Fruit fly (Drosophila melanogaster): ENCODE results near the gene TwdlT.
A peak's percentile ranks its signal among the peaks of the same experiment; 100 is the strongest.

TwdlT gene

DNA sequence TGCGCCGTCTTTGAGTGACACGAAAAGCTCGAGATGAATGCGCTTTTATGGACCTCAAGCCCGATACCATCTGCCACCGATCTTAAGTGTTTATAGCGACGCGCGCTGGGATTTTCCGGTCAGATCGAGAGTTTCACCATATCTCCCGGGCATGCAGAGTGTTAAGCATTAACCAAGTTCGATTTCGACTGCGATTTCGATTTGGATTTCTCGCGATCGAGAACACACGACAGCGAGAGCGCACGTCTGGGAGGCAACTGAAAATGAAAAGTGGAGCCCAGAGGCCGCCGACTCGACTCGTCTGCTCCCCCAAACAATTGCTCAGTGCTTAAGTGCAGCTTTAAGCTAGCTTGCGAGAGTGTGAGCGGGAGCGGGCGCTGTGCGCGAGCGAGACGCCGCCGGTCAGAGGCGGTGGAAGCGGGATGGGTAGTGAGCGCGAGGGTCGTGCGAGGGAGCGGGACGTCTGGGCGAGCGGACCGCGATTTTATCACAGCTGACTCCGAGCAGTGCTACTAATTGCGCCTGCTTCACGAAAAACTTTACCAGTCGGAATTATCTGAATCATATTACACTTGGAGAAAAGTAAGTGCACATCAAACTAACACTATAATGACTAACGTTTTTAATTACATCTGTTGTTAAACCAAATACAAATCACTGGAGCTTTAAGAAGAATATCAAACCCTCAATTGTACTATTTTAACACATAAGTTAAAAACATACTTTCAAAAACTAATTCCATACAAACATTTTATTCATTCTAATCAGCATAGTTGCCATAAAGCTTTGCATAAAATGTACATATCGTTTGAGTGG, 21.0 kb downstream of the TwdlT start, which contains the start of gene spz (continued):
- TF ChIP-seq schlank (tag; optimal IDR thresholded peaks at IDR 0.05) (no peak), mirr (GFP tag; optimal IDR thresholded peaks at IDR 0.05) (no peak), odd (GFP tag; optimal IDR thresholded peaks at IDR 0.05) (no peak), sob (GFP tag; IDR thresholded peaks at IDR 0.05) (peak; percentile 51; the same call in 1 of the 2 replicates), CG13624 (GFP tag; optimal IDR thresholded peaks at IDR 0.05) (no peak), Neu2 (GFP tag; optimal IDR thresholded peaks at IDR 0.05; ENCODE audit: borderline replicate concordance) (no peak), luna (GFP tag; optimal IDR thresholded peaks at IDR 0.05) (no peak), Side (GFP tag; optimal IDR thresholded peaks at IDR 0.05) (no peak), sima (GFP tag; optimal IDR thresholded peaks at IDR 0.05) (no peak), so (GFP tag; IDR thresholded peaks at IDR 0.05) (no peak), wek (GFP tag; optimal IDR thresholded peaks at IDR 0.05) (no peak), nmo (GFP tag; optimal IDR thresholded peaks at IDR 0.05) (peak; percentile 7), Hmr (GFP tag; optimal IDR thresholded peaks at IDR 0.05) (peak; percentile 43), org-1 (GFP tag; optimal IDR thresholded peaks at IDR 0.05) (no peak), Sox102F (GFP tag; optimal IDR thresholded peaks at IDR 0.05) (peak; percentile 54), CG17328 (GFP tag; IDR thresholded peaks at IDR 0.05) (no peak), Lim3 (GFP tag; IDR thresholded peaks at IDR 0.05) (no peak), CG11504 (tag; optimal IDR thresholded peaks at IDR 0.05) (peak; percentile 58), CG17912 (GFP tag; optimal IDR thresholded peaks at IDR 0.05) (no peak), pb (GFP tag; optimal IDR thresholded peaks at IDR 0.05) (no peak), sna (GFP tag; IDR thresholded peaks at IDR 0.05; ENCODE audit: partially characterized antibody) (no peak), BtbVII (GFP tag; optimal IDR thresholded peaks at IDR 0.05) (no peak), CG1832 (GFP tag; optimal IDR thresholded peaks at IDR 0.05) (peak; percentile 86), CG6175 (GFP tag; IDR thresholded peaks at IDR 0.05) (0 out of 3 replicates have a peak, but pooled peaks have one; percentile 49), Bteb2 (GFP tag; optimal IDR thresholded peaks at IDR 0.05) (no peak), ems (GFP tag; optimal IDR thresholded peaks at IDR 0.05) (no peak), jumu (GFP tag; optimal IDR thresholded peaks at IDR 0.05) (no peak), sr (GFP tag; IDR thresholded peaks at IDR 0.05) (no peak), ERR (GFP tag; optimal IDR thresholded peaks at IDR 0.05) (no peak), CG10654 (GFP tag; optimal IDR thresholded peaks at IDR 0.05) (no peak), CG34376 (GFP tag; optimal IDR thresholded peaks at IDR 0.05) (peak; percentile 22), Eip74EF (GFP tag; optimal IDR thresholded peaks at IDR 0.05) (no peak), stwl (tag; optimal IDR thresholded peaks at IDR 0.05) (no peak), zen (tag; optimal IDR thresholded peaks at IDR 0.05) (no peak), sim (GFP tag; IDR thresholded peaks at IDR 0.05) (no peak), Nf-YA (GFP tag; IDR thresholded peaks at IDR 0.05) (no peak), Ets97D (GFP tag; optimal IDR thresholded peaks at IDR 0.05) (no peak), cg (GFP tag; optimal IDR thresholded peaks at IDR 0.05) (no peak), CG14860 (GFP tag; IDR thresholded peaks at IDR 0.05; ENCODE audit: partially characterized antibody) (0 out of 3 replicates have a peak, but pooled peaks have one; percentile 41), psq (GFP tag; optimal IDR thresholded peaks at IDR 0.05) (no peak), unpg (GFP tag; optimal IDR thresholded peaks at IDR 0.05) (peak; percentile 46), CG3838 (GFP tag; optimal IDR thresholded peaks at IDR 0.05) (no peak), mld (GFP tag; IDR thresholded peaks at IDR 0.05; ENCODE audit: partially characterized antibody) (no peak), toy (GFP tag; IDR thresholded peaks at IDR 0.05) (no peak), slbo (GFP tag; IDR thresholded peaks at IDR 0.05) (0 out of 2 replicates have a peak, but pooled peaks have one; percentile 4), oc (tag; optimal IDR thresholded peaks at IDR 0.05) (peak; percentile 37), HLHmδ (GFP tag; optimal IDR thresholded peaks at IDR 0.05) (no peak), danr (GFP tag; IDR thresholded peaks at IDR 0.05) (no peak), CG17802 (tag; optimal IDR thresholded peaks at IDR 0.05) (no peak)

Measured in whole organism, embryonic.